Fruit fly (Drosophila melanogaster) whole organism, embryonic: ENCODE data around the gene grnd.

ENCODE experiments used
- Asciz ChIP-seq: fragments of 200-800 bp; sonication (Bioruptor generic); optimal IDR thresholded peaks from 2 replicates; lab custom pipeline; 2017; ENCODE audit warnings: missing biosample characterization, mild to moderate bottlenecking, missing genetic modification characterization, missing genetic modification reagents
- Atf6 ChIP-seq: fragments of 200-800 bp; sonication (Bioruptor generic); IDR thresholded peaks from 2 replicates; pipeline ENCODE4 v1.3.6; 2022; ENCODE audit warnings: missing biosample characterization, missing genetic modification characterization
- Awh ChIP-seq: fragments of 200-800 bp; sonication (Bioruptor generic); IDR thresholded peaks from 2 replicates; pipeline ENCODE4, ENCODE4 v1.3.6; 2022; ENCODE audit warnings: missing biosample characterization, missing genetic modification characterization
- CG10147 ChIP-seq: fragments of 200-800 bp; sonication (Bioruptor generic); optimal IDR thresholded peaks from 2 replicates; lab custom pipeline; 2019; ENCODE audit warnings: missing biosample characterization, mild to moderate bottlenecking, missing genetic modification characterization, moderate library complexity
- CG10543 ChIP-seq: fragments of 200-800 bp; sonication (Bioruptor generic); optimal IDR thresholded peaks from 3 replicates; lab custom pipeline; 2017; ENCODE audit warnings: missing biosample characterization, mild to moderate bottlenecking, missing genetic modification characterization, moderate library complexity
- CG10979 ChIP-seq: fragments of 200-800 bp; sonication (Bioruptor generic); optimal IDR thresholded peaks from 2 replicates; lab custom pipeline; 2018; ENCODE audit warnings: missing biosample characterization, mild to moderate bottlenecking, missing genetic modification characterization, moderate library complexity
- CG12104 ChIP-seq: fragments of 200-800 bp; sonication (Bioruptor generic); optimal IDR thresholded peaks from 3 replicates; lab custom pipeline; 2016; ENCODE audit warnings: missing biosample characterization, missing genetic modification characterization
- CG12659 ChIP-seq: fragments of 200-800 bp; sonication (Bioruptor generic); optimal IDR thresholded peaks from 3 replicates; lab custom pipeline; 2017; ENCODE audit warnings: mild to moderate bottlenecking, missing biosample characterization, missing genetic modification reagents, missing genetic modification characterization
- CG13296 ChIP-seq: fragments of 200-800 bp; sonication (Bioruptor generic); optimal IDR thresholded peaks from 3 replicates; lab custom pipeline; 2018; ENCODE audit warnings: missing biosample characterization, mild to moderate bottlenecking, missing genetic modification characterization
- CG15514 ChIP-seq: fragments of 200-800 bp; sonication (Bioruptor generic); optimal IDR thresholded peaks from 3 replicates; lab custom pipeline; 2017; ENCODE audit warnings: missing biosample characterization, missing genetic modification characterization, mild to moderate bottlenecking, moderate library complexity, missing genetic modification reagents
- CG16813 ChIP-seq: fragments of 200-800 bp; sonication (Bioruptor generic); IDR thresholded peaks from 3 replicates; pipeline ENCODE4 v1.3.6; 2022; ENCODE audit warnings: missing biosample characterization, missing genetic modification characterization; ENCODE audit not compliant: partially characterized antibody
- CG16815 ChIP-seq: fragments of 200-800 bp; sonication (Bioruptor generic); optimal IDR thresholded peaks from 3 replicates; lab custom pipeline; 2017; ENCODE audit warnings: missing biosample characterization, mild to moderate bottlenecking, missing genetic modification characterization
- CG17612 ChIP-seq: fragments of 200-800 bp; sonication (Bioruptor generic); IDR thresholded peaks from 2 replicates; pipeline ENCODE4 v1.3.6; 2022; ENCODE audit warnings: missing biosample characterization, missing genetic modification characterization
- CG1792 ChIP-seq: fragments of 200-800 bp; sonication (Bioruptor generic); optimal IDR thresholded peaks from 2 replicates; lab custom pipeline; 2016; ENCODE audit warnings: missing biosample characterization, missing genetic modification characterization
- CG18262 ChIP-seq: fragments of 200-800 bp; optimal IDR thresholded peaks from 3 replicates; lab custom pipeline; 2019; ENCODE audit warnings: missing biosample characterization, mild to moderate bottlenecking, missing genetic modification characterization, moderate library complexity
- CG2678 ChIP-seq: fragments of 200-800 bp; sonication (Bioruptor generic); optimal IDR thresholded peaks from 3 replicates; lab custom pipeline; 2019; ENCODE audit warnings: missing biosample characterization, mild to moderate bottlenecking, missing genetic modification characterization, moderate library complexity
- CG2712 ChIP-seq: fragments of 200-800 bp; optimal IDR thresholded peaks from 3 replicates; lab custom pipeline; 2019; ENCODE audit warnings: missing biosample characterization, mild to moderate bottlenecking, missing genetic modification characterization, moderate library complexity
- CG6683 ChIP-seq: fragments of 200-800 bp; sonication (Bioruptor generic); optimal IDR thresholded peaks from 2 replicates; lab custom pipeline; 2017; ENCODE audit warnings: missing biosample characterization, mild to moderate bottlenecking, missing genetic modification characterization, missing genetic modification reagents
- CG7987 ChIP-seq: fragments of 200-800 bp; sonication (Bioruptor generic); optimal IDR thresholded peaks from 2 replicates; lab custom pipeline; 2018; ENCODE audit warnings: missing biosample characterization, mild to moderate bottlenecking, missing genetic modification characterization, moderate library complexity
- CG9876 ChIP-seq: fragments of 200-800 bp; sonication (Bioruptor generic); optimal IDR thresholded peaks from 2 replicates; lab custom pipeline; 2016; ENCODE audit warnings: missing biosample characterization, missing genetic modification characterization
- Dip2 ChIP-seq: fragments of 200-800 bp; sonication (Bioruptor generic); IDR thresholded peaks from 2 replicates; pipeline ENCODE4 v1.3.6; 2022; ENCODE audit warnings: missing biosample characterization, missing genetic modification characterization
- E2f1 ChIP-seq: fragments of 200-800 bp; sonication (Bioruptor generic); IDR thresholded peaks from 2 replicates; pipeline ENCODE4 v1.3.6; 2022; ENCODE audit warnings: missing biosample characterization, missing genetic modification characterization
- HLH4C ChIP-seq: fragments of 200-800 bp; sonication (Bioruptor generic); IDR thresholded peaks from 3 replicates; pipeline ENCODE4 v1.3.6; 2022; ENCODE audit warnings: missing biosample characterization, missing genetic modification characterization; ENCODE audit not compliant: partially characterized antibody
- Hmr ChIP-seq: fragments of 200-800 bp; sonication (Bioruptor generic); optimal IDR thresholded peaks from 3 replicates; lab custom pipeline; 2017; ENCODE audit warnings: mild to moderate bottlenecking, missing biosample characterization, missing genetic modification reagents, missing genetic modification characterization
- Neu2 ChIP-seq: fragments of 200-800 bp; sonication (Bioruptor generic); optimal IDR thresholded peaks from 3 replicates; lab custom pipeline; 2016; ENCODE audit warnings: missing biosample characterization, missing genetic modification characterization, borderline replicate concordance
- Oli ChIP-seq: fragments of 200-800 bp; sonication (Bioruptor generic); optimal IDR thresholded peaks from 2 replicates; lab custom pipeline; 2018; ENCODE audit warnings: missing biosample characterization, mild to moderate bottlenecking, missing genetic modification characterization, moderate library complexity
- Sin3A ChIP-seq: fragments of >200 bp; optimal IDR thresholded peaks from 2 replicates; lab custom pipeline; 2018
- al ChIP-seq: fragments of 200-800 bp; sonication (Bioruptor generic); IDR thresholded peaks from 2 replicates; pipeline ENCODE4 v1.3.6; 2022; ENCODE audit warnings: missing biosample characterization, missing genetic modification characterization
- corto ChIP-seq: fragments of 200-800 bp; sonication (Bioruptor generic); optimal IDR thresholded peaks from 2 replicates; lab custom pipeline; 2016; ENCODE audit warnings: missing biosample characterization, mild to moderate bottlenecking, missing genetic modification characterization, moderate library complexity
- fd64A ChIP-seq: fragments of 200-800 bp; sonication (Bioruptor generic); optimal IDR thresholded peaks from 3 replicates; lab custom pipeline; 2018; ENCODE audit warnings: missing biosample characterization, mild to moderate bottlenecking, missing genetic modification characterization
- gem ChIP-seq: fragments of 200-800 bp; sonication (Bioruptor generic); optimal IDR thresholded peaks from 2 replicates; lab custom pipeline; 2019; ENCODE audit warnings: missing biosample characterization, mild to moderate bottlenecking, missing genetic modification characterization, moderate library complexity
- grau ChIP-seq: fragments of 200-800 bp; optimal IDR thresholded peaks from 3 replicates; lab custom pipeline; 2019; ENCODE audit warnings: missing biosample characterization, mild to moderate bottlenecking, missing genetic modification characterization, moderate library complexity
- ind ChIP-seq: fragments of 200-800 bp; sonication (Bioruptor generic); optimal IDR thresholded peaks from 3 replicates; lab custom pipeline; 2016; ENCODE audit warnings: missing biosample characterization, missing genetic modification characterization
- lbe ChIP-seq: fragments of 200-800 bp; sonication (Bioruptor generic); optimal IDR thresholded peaks from 2 replicates; lab custom pipeline; 2016; ENCODE audit warnings: missing biosample characterization, mild to moderate bottlenecking, missing genetic modification characterization
- lov ChIP-seq, 2 experiments: fragments of 200-800 bp in 1 of 2; fragments of >200 bp in 1 of 2; sonication (Bioruptor generic) in 1 of 2; IDR thresholded peaks in 1 of 2; optimal IDR thresholded peaks in 1 of 2; 2 replicates in 1 of 2; 3 replicates in 1 of 2; pipeline versions ENCODE4 v1.3.6 to Lab custom; 2017 to 2022; ENCODE audit warnings: missing biosample characterization in 1 of 2, missing genetic modification characterization in 1 of 2
- nom ChIP-seq: fragments of 200-800 bp; sonication (Bioruptor generic); optimal IDR thresholded peaks from 2 replicates; lab custom pipeline; 2017; ENCODE audit warnings: missing biosample characterization, missing genetic modification characterization, mild to moderate bottlenecking, moderate library complexity, missing genetic modification reagents
- p53 ChIP-seq: fragments of 200-800 bp; sonication (Bioruptor generic); optimal IDR thresholded peaks from 2 replicates; lab custom pipeline; 2016; ENCODE audit warnings: missing biosample characterization, missing genetic modification characterization
- pan ChIP-seq, 4 experiments: fragments of >200 bp in 3 of 4; fragments of 200-800 bp in 1 of 4; sonication (Bioruptor generic) in 1 of 4; optimal IDR thresholded peaks in 3 of 4; IDR thresholded peaks in 1 of 4; 2 replicates each; pipeline versions ENCODE4 v1.3.6 to Lab custom; 2017 to 2022; ENCODE audit warnings: missing biosample characterization in 2 of 4, missing genetic modification characterization in 2 of 4, mixed read lengths in 1 of 4
- repo ChIP-seq: fragments of 200-800 bp; sonication (Bioruptor generic); optimal IDR thresholded peaks from 2 replicates; lab custom pipeline; 2016; ENCODE audit warnings: missing biosample characterization, missing genetic modification characterization
- run ChIP-seq: fragments of 200-800 bp; sonication (Bioruptor generic); optimal IDR thresholded peaks from 3 replicates; lab custom pipeline; 2018; ENCODE audit warnings: missing biosample characterization, mild to moderate bottlenecking, missing genetic modification characterization
- shn ChIP-seq: fragments of 200-800 bp; sonication (Bioruptor generic); optimal IDR thresholded peaks from 3 replicates; lab custom pipeline; 2016; ENCODE audit warnings: missing biosample characterization, missing genetic modification characterization
- sima ChIP-seq: fragments of 200-800 bp; sonication (Bioruptor generic); optimal IDR thresholded peaks from 2 replicates; lab custom pipeline; 2016; ENCODE audit warnings: missing biosample characterization, missing genetic modification characterization
- ssp ChIP-seq: fragments of 200-800 bp; sonication (Bioruptor generic); IDR thresholded peaks from 2 replicates; pipeline ENCODE4 v1.3.6; 2022; ENCODE audit warnings: missing biosample characterization, missing genetic modification characterization
- ttk ChIP-seq: fragments of 200-800 bp; sonication (Bioruptor generic); IDR thresholded peaks from 2 replicates; pipeline ENCODE4 v2.1.2; 2022; ENCODE audit warnings: missing biosample characterization, missing genetic modification characterization
- tup ChIP-seq: fragments of 200-800 bp; sonication (Bioruptor generic); optimal IDR thresholded peaks from 2 replicates; lab custom pipeline; 2016; ENCODE audit warnings: missing biosample characterization, mild to moderate bottlenecking, missing genetic modification characterization, moderate library complexity
- unc-4 ChIP-seq: fragments of 200-800 bp; sonication (Bioruptor generic); IDR thresholded peaks from 2 replicates; pipeline ENCODE4 v1.3.6; 2022; ENCODE audit warnings: missing biosample characterization, missing genetic modification characterization; ENCODE audit not compliant: partially characterized antibody
- vvl ChIP-seq: fragments of 200-800 bp; sonication (Bioruptor generic); IDR thresholded peaks from 2 replicates; pipeline ENCODE4 v1.3.6; 2022; ENCODE audit warnings: missing biosample characterization, missing genetic modification characterization
- wek ChIP-seq: fragments of 200-800 bp; sonication (Bioruptor generic); optimal IDR thresholded peaks from 3 replicates; lab custom pipeline; 2018; ENCODE audit warnings: missing biosample characterization, mild to moderate bottlenecking, missing genetic modification characterization, moderate library complexity
- zen ChIP-seq: fragments of 200-800 bp; sonication (Bioruptor generic); optimal IDR thresholded peaks from 3 replicates; lab custom pipeline; 2018; ENCODE audit warnings: missing biosample characterization, mild to moderate bottlenecking, missing genetic modification characterization, moderate library complexity

Gene grnd

dm6 chr2L:18517002-18517635, 31.9 kb downstream of the grnd start, which contains the start of gene CG10211 (continued):
- TF ChIP-seq tup (GFP tag; lab: Kevin White, UChicago) (no peak), Hmr (GFP tag; lab: Kevin White, UChicago) (no peak), Asciz (no peak), run (tag; lab: Kevin White, UChicago) (no peak), gem (peak; percentile 11), al (GFP tag; lab: Robert Waterston, UW) (no peak), grau (tag; lab: Kevin White, UChicago) (no peak), CG18262 (tag; lab: Kevin White, UChicago) (no peak), repo (GFP tag; lab: Kevin White, UChicago) (no peak), vvl (0 out of 2 replicates have a peak, but pooled peaks have one; percentile 36), ind (no peak), Neu2 (GFP tag; lab: Kevin White, UChicago) (no peak), ssp (GFP tag; lab: Robert Waterston, UW) (no peak), CG9876 (GFP tag; lab: Kevin White, UChicago) (no peak), Sin3A (lab: Kevin White, UChicago) (no peak), ttk (GFP tag; lab: Robert Waterston, UW) (no peak), Oli (tag; lab: Kevin White, UChicago) (no peak), lov (optimal IDR thresholded peaks at IDR 0.05; lab: Kevin White, UChicago) (no peak), lov (GFP tag; IDR thresholded peaks at IDR 0.05; lab: Robert Waterston, UW) (no peak), wek (GFP tag; lab: Kevin White, UChicago) (no peak), CG6683 (GFP tag; lab: Kevin White, UChicago) (no peak), CG16815 (GFP tag; lab: Kevin White, UChicago) (no peak), CG12659 (no peak), CG10543 (GFP tag; lab: Kevin White, UChicago) (peak; percentile 44), corto (GFP tag; lab: Kevin White, UChicago) (no peak), CG12104 (GFP tag; lab: Kevin White, UChicago) (no peak), CG1792 (no peak), CG2712 (no peak), CG15514 (GFP tag; lab: Kevin White, UChicago) (no peak), fd64A (GFP tag; lab: Kevin White, UChicago) (no peak), CG7987 (GFP tag; lab: Kevin White, UChicago) (no peak), CG16813 (GFP tag; lab: Robert Waterston, UW) (no peak), CG2678 (no peak), CG13296 (GFP tag; lab: Kevin White, UChicago) (no peak), CG10979 (tag; lab: Kevin White, UChicago) (no peak), Atf6 (GFP tag; lab: Robert Waterston, UW) (no peak), Awh (GFP tag; lab: Robert Waterston, UW) (no peak), Dip2 (GFP tag; lab: Robert Waterston, UW) (no peak), shn (GFP tag; lab: Kevin White, UChicago) (no peak), lbe (GFP tag; lab: Kevin White, UChicago) (no peak), zen (tag; lab: Kevin White, UChicago) (no peak), sima (GFP tag; lab: Kevin White, UChicago) (no peak), CG10147 (GFP tag; lab: Kevin White, UChicago) (no peak), HLH4C (no peak), p53 (GFP tag; lab: Kevin White, UChicago) (no peak), CG17612 (GFP tag; lab: Robert Waterston, UW) (no peak), E2f1 (GFP tag; lab: Robert Waterston, UW) (no peak), pan (optimal IDR thresholded peaks at IDR 0.05; lab: Kevin White, UChicago) (no peak), pan (GFP tag; optimal IDR thresholded peaks at IDR 0.05 in 1 of 2, IDR thresholded peaks at IDR 0.05 in 1 of 2) (peak in 1 of 2 experiments; percentile 13), nom (GFP tag; lab: Kevin White, UChicago) (no peak), unc-4 (GFP tag; lab: Robert Waterston, UW) (no peak)
